Worm (Caenorhabditis elegans) whole organism, young adult: ENCODE results near the gene tbc-14.
A peak's percentile ranks its signal among the peaks of the same experiment; 100 is the strongest.

Source experiments
- B0019.2 ChIP-seq: fragments of 200-800 bp; sonication (Bioruptor generic); conservative IDR thresholded peaks from 2 replicates; pipeline ENCODE4 v1.3.6; 2022; ENCODE audit warnings: missing genetic modification reagents, missing genetic modification characterization, missing compliant biosample characterization
- B0336.3 ChIP-seq: fragments of 200-800 bp; sonication (Bioruptor generic); IDR thresholded peaks from 2 replicates; pipeline ENCODE4 v1.3.6; 2022; ENCODE audit warnings: missing genetic modification characterization, missing compliant biosample characterization
- F22D6.2 ChIP-seq: sonication (generic microtip); optimal IDR thresholded peaks from 2 replicates; lab custom pipeline; 2016; ENCODE audit warnings: mild to moderate bottlenecking, missing genetic modification characterization, missing compliant biosample characterization
- F49E8.2 ChIP-seq: sonication (generic microtip); optimal IDR thresholded peaks from 3 replicates; lab custom pipeline; 2017; ENCODE audit warnings: missing genetic modification characterization, mild to moderate bottlenecking, missing compliant biosample characterization, antibody characterized with exemption, moderate library complexity; ENCODE audit not compliant: insufficient read depth
- F57C9.4 ChIP-seq: sonication (generic microtip); optimal IDR thresholded peaks from 2 replicates; lab custom pipeline; 2017; ENCODE audit warnings: mild to moderate bottlenecking, missing genetic modification characterization, missing compliant biosample characterization
- Y53F4B.3 ChIP-seq: fragments of 200-800 bp; sonication (Bioruptor generic); IDR thresholded peaks from 2 replicates; pipeline ENCODE4 v1.3.6; 2022; ENCODE audit warnings: missing genetic modification reagents, missing genetic modification characterization, missing compliant biosample characterization
- Y67H2A.10 ChIP-seq: fragments of 200-800 bp; sonication (Bioruptor generic); conservative IDR thresholded peaks from 2 replicates; pipeline ENCODE4 v1.3.6; 2022; ENCODE audit warnings: missing genetic modification reagents, missing genetic modification characterization, missing compliant biosample characterization
- cebp-1 ChIP-seq, 2 experiments: fragments of 200-800 bp in 1 of 2; sonication (Bioruptor generic) in 1 of 2; sonication (generic microtip) in 1 of 2; IDR thresholded peaks in 1 of 2; optimal IDR thresholded peaks in 1 of 2; 2 replicates each; pipeline versions ENCODE4 v1.3.6 to Lab custom; 2017 to 2022; ENCODE audit warnings: missing compliant biosample characterization in 2 of 2, missing genetic modification characterization in 2 of 2, mild to moderate bottlenecking in 1 of 2, missing genetic modification reagents in 1 of 2, moderate library complexity in 1 of 2
- ceh-100 ChIP-seq: fragments of 200-800 bp; sonication (Bioruptor generic); IDR thresholded peaks from 2 replicates; pipeline ENCODE4 v1.3.6; 2022; ENCODE audit warnings: missing genetic modification reagents, missing genetic modification characterization, missing compliant biosample characterization
- ceh-58 ChIP-seq: fragments of 200-800 bp; sonication (Bioruptor generic); IDR thresholded peaks from 2 replicates; pipeline ENCODE4 v1.3.6; 2022; ENCODE audit warnings: missing genetic modification characterization, missing compliant biosample characterization
- ceh-79 ChIP-seq: sonication (generic microtip); optimal IDR thresholded peaks from 2 replicates; lab custom pipeline; 2017; ENCODE audit warnings: mild to moderate bottlenecking, missing genetic modification characterization, missing compliant biosample characterization
- ceh-91 ChIP-seq: fragments of 200-800 bp; sonication (Bioruptor generic); IDR thresholded peaks from 2 replicates; pipeline ENCODE4 v1.3.6; 2022; ENCODE audit warnings: missing genetic modification reagents, missing genetic modification characterization, missing compliant biosample characterization
- die-1 ChIP-seq: sonication (generic microtip); optimal IDR thresholded peaks from 2 replicates; lab custom pipeline; 2016; ENCODE audit warnings: missing genotype, mild to moderate bottlenecking, missing genetic modification characterization, missing compliant biosample characterization
- dox-1 ChIP-seq: fragments of 200-800 bp; sonication (Bioruptor generic); IDR thresholded peaks from 2 replicates; pipeline ENCODE4 v1.3.6; 2022; ENCODE audit warnings: missing genetic modification reagents, missing genetic modification characterization, missing compliant biosample characterization
- dpl-1 ChIP-seq: fragments of 150-350 bp; optimal IDR thresholded peaks from 2 replicates; lab custom pipeline; 2014; ENCODE audit warnings: missing biosample characterization, missing genetic modification reagents, missing genetic modification characterization
- egl-18 ChIP-seq: fragments of 200-800 bp; sonication (Bioruptor generic); IDR thresholded peaks from 2 replicates; pipeline ENCODE4 v1.3.6; 2022; ENCODE audit warnings: missing genetic modification reagents, missing genetic modification characterization, missing compliant biosample characterization
- fkh-3 ChIP-seq: sonication (generic microtip); optimal IDR thresholded peaks from 2 replicates; lab custom pipeline; 2016; ENCODE audit warnings: mild to moderate bottlenecking, missing genetic modification characterization, missing compliant biosample characterization
- hlh-12 ChIP-seq: sonication (generic microtip); optimal IDR thresholded peaks from 2 replicates; lab custom pipeline; 2016; ENCODE audit warnings: missing genetic modification characterization, missing compliant biosample characterization
- hlh-26 ChIP-seq: fragments of 200-800 bp; sonication (Bioruptor generic); conservative IDR thresholded peaks from 2 replicates; pipeline ENCODE4 v1.3.6; 2022; ENCODE audit warnings: missing genetic modification reagents, missing genetic modification characterization, missing compliant biosample characterization
- lin-54 ChIP-seq: fragments of 200-800 bp; sonication (Bioruptor generic); optimal IDR thresholded peaks from 2 replicates; lab custom pipeline; 2018; ENCODE audit warnings: mild to moderate bottlenecking, missing genetic modification characterization, missing compliant biosample characterization
- lir-1 ChIP-seq: fragments of 200-800 bp; sonication (Bioruptor generic); conservative IDR thresholded peaks from 2 replicates; pipeline ENCODE4 v1.3.6; 2022; ENCODE audit warnings: missing genetic modification reagents, missing genetic modification characterization, missing compliant biosample characterization
- lsy-27 ChIP-seq: sonication (generic microtip); optimal IDR thresholded peaks from 2 replicates; lab custom pipeline; 2017; ENCODE audit warnings: missing genetic modification characterization, mild to moderate bottlenecking, missing compliant biosample characterization, antibody characterized with exemption, missing genotype, borderline replicate concordance; ENCODE audit not compliant: insufficient read depth
- madf-3 ChIP-seq: fragments of 200-800 bp; sonication (Bioruptor generic); IDR thresholded peaks from 2 replicates; pipeline ENCODE4 v1.3.6; 2022; ENCODE audit warnings: missing genetic modification reagents, missing genetic modification characterization, missing compliant biosample characterization
- madf-6 ChIP-seq: fragments of 200-800 bp; sonication (Bioruptor generic); IDR thresholded peaks from 2 replicates; pipeline ENCODE4 v1.3.6; 2022; ENCODE audit warnings: missing genetic modification reagents, missing genetic modification characterization, missing compliant biosample characterization
- mcd-1 ChIP-seq: fragments of 200-800 bp; sonication (Bioruptor generic); IDR thresholded peaks from 2 replicates; pipeline ENCODE4 v1.3.6; 2022; ENCODE audit warnings: missing genetic modification reagents, missing genetic modification characterization, missing compliant biosample characterization
- nfya-2 ChIP-seq: fragments of 200-800 bp; sonication (Bioruptor generic); IDR thresholded peaks from 2 replicates; pipeline ENCODE4 v1.3.6; 2022; ENCODE audit warnings: missing genetic modification reagents, missing genetic modification characterization, missing compliant biosample characterization
- nhr-179 ChIP-seq: sonication (generic microtip); optimal IDR thresholded peaks from 2 replicates; lab custom pipeline; 2016; ENCODE audit warnings: mild to moderate bottlenecking, missing genetic modification characterization, missing compliant biosample characterization
- pbrm-1 ChIP-seq: fragments of 200-800 bp; sonication (Bioruptor generic); IDR thresholded peaks from 2 replicates; pipeline ENCODE4 v1.3.6; 2022; ENCODE audit warnings: missing genetic modification reagents, missing genetic modification characterization, missing compliant biosample characterization
- pha-4 ChIP-seq: fragments of 150-350 bp; sonication (generic microtip); optimal IDR thresholded peaks from 2 replicates; lab custom pipeline; 2014; ENCODE audit warnings: missing biosample characterization, missing genetic modification reagents, missing genetic modification characterization
- rpc-1 ChIP-seq, 2 experiments: fragments of 150-350 bp in 1 of 2; sonication (generic microtip) in 1 of 2; optimal IDR thresholded peaks; 2 replicates each; lab custom pipeline; 2014 to 2018; ENCODE audit warnings: missing biosample characterization in 1 of 2, missing genetic modification characterization in 1 of 2, missing genetic modification reagents in 1 of 2, missing genotype in 1 of 2
- unc-62 ChIP-seq: fragments of 150-350 bp; optimal IDR thresholded peaks from 2 replicates; lab custom pipeline; 2014; ENCODE audit warnings: missing biosample characterization, missing genetic modification reagents, missing genetic modification characterization
- zfh-2 ChIP-seq: fragments of 200-800 bp; sonication (Bioruptor generic); conservative IDR thresholded peaks from 2 replicates; pipeline ENCODE4 v1.3.6; 2022; ENCODE audit warnings: missing genetic modification reagents, missing genetic modification characterization, missing compliant biosample characterization
- ztf-3 ChIP-seq: fragments of 200-800 bp; sonication (Bioruptor generic); optimal IDR thresholded peaks from 2 replicates; lab custom pipeline; 2018; ENCODE audit warnings: mild to moderate bottlenecking, missing genetic modification characterization, missing compliant biosample characterization

tbc-14 gene

ce11 chrII:13424242-13424641 is 23.2 kb downstream of the tbc-14 start, which contains the start of gene Y48E1C.2:
Gene Y48E1C.2, plus strand, starts transcription at chrII:13424542.
- TF ChIP-seq hlh-12 (tag; lab: Kevin White, UChicago) (no peak), lir-1 (no peak), unc-62 (no peak), fkh-3 (tag; lab: Kevin White, UChicago) (no peak), B0336.3 (GFP tag; lab: Robert Waterston, UW) (no peak)

ce11 chrII:13417452-13418031 is 29.9 kb downstream of the tbc-14 start:
- no peak for TF ChIP-seq nhr-179
- no peak for TF ChIP-seq ceh-100
- no peak for TF ChIP-seq pha-4 (tag; lab: Kevin White, UChicago)
- no peak for TF ChIP-seq egl-18 (GFP tag; lab: Robert Waterston, UW)
- no peak for TF ChIP-seq B0019.2
- TF ChIP-seq cebp-1 (GFP tag; IDR thresholded peaks at IDR 0.05; lab: Robert Waterston, UW): no peak
- no peak for TF ChIP-seq cebp-1 (tag; optimal IDR thresholded peaks at IDR 0.05; lab: Kevin White, UChicago)
- no peak for TF ChIP-seq ceh-79 (tag; lab: Kevin White, UChicago)
- TF ChIP-seq F49E8.2 (tag; lab: Kevin White, UChicago): no peak

ce11 chrII:13416552-13416951 is 30.8 kb downstream of the tbc-14 start:
- TF ChIP-seq zfh-2 (GFP tag; lab: Robert Waterston, UW) (peak; percentile 50), lsy-27 (no peak)

DNA sequence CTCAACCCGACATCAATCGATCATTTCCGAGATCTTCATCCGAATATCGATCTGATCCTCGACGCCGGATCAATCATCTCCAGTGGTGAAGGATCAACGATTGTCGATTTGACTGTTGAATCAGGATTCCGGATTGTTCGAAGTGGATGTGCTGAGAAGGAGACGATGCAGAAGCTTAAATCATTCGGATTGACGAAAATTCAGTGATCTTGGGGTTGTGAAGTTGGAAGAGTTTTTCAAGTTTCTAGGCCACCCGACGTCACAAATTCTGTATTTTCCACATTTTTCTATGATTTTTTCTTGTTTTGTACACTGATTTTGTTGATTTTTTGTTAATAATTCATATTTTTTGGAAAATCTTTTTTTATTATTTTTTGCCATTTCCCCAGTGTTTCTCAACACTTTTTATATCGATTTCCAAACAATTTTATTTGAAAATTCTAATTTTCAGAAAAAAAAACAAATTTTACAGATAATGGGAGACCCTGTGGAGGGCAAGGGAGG is 32.8 kb downstream of the tbc-14 start, which contains the start of gene Y48E1C.1:
TSS of gene Y48E1C.1 (plus strand) at position 454 of the 504 bp plus-strand sequence.
- TF ChIP-seq mcd-1 (no peak), madf-6 (GFP tag; lab: Robert Waterston, UW) (no peak), die-1 (tag; lab: Kevin White, UChicago) (no peak), dpl-1 (GFP tag; lab: Kevin White, UChicago) (no peak), Y53F4B.3 (GFP tag; lab: Robert Waterston, UW) (no peak), Y67H2A.10 (GFP tag; lab: Robert Waterston, UW) (no peak), dox-1 (no peak), ceh-58 (GFP tag; lab: Robert Waterston, UW) (no peak), pbrm-1 (GFP tag; lab: Robert Waterston, UW) (no peak), lir-1 (no peak), ceh-91 (GFP tag; lab: Robert Waterston, UW) (no peak), F57C9.4 (tag; lab: Kevin White, UChicago) (no peak), lin-54 (GFP tag; lab: Kevin White, UChicago) (no peak), madf-3 (no peak), B0019.2 (no peak), F22D6.2 (tag; lab: Kevin White, UChicago) (no peak), hlh-26 (no peak)

DNA sequence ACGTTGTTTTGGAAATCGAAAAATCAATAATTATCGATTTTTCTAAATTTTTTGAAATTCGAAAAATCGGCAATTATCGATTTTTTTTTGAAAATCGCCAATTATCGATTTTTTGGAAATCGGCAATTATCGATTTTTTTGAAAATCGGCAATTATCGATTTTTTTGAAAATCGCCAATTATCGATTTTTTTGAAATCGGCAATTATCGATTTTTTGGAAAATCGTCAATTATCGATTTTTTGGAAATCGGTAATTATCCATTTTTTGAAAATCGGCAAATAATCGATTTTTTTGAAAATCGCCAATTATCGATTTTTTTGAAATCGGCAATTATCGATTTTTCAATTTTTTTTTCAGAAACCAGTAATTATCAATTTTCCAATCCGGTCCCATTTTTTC is 33.3 kb downstream of the tbc-14 start:
- TF ChIP-seq rpc-1 (optimal IDR thresholded peaks at IDR 0.05; lab: Kevin White, UChicago) (no peak), rpc-1 (tag; optimal IDR thresholded peaks at IDR 0.05; lab: Kevin White, UChicago) (no peak), ztf-3 (GFP tag; lab: Kevin White, UChicago) (no peak), nfya-2 (GFP tag; lab: Robert Waterston, UW) (no peak), pha-4 (tag; lab: Kevin White, UChicago) (no peak)
- TF ChIP-seq, all 124 proteins: peak for 0
